Fruit fly (Drosophila melanogaster): ENCODE data around the gene CG11964.

DNA sequence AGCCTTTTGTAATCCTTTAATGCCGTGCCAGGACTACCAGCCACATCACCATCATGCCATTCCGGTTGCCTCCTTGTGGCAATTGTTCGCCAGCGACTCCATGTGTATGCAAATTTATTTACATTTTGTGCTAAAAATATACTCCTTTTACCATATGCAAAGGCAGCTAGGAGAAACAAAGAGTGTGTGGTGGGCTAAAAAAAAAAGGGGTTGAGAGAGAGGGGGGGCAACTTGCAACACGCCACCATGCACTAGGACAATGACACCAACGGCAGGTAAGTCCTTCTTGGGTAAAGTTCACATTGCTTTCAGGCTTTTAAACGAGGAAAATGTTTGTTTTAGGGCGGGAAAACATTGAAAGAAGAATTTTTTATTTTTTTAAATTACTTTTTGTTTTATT is 29.9 kb downstream of the CG11964 start:
- no peak for TF ChIP-seq h (GFP tag; optimal IDR thresholded peaks at IDR 0.05)
- no peak for TF ChIP-seq CrebA (GFP tag; optimal IDR thresholded peaks at IDR 0.05; ENCODE audit: borderline replicate concordance)
- TF ChIP-seq fru (GFP tag; optimal IDR thresholded peaks at IDR 0.05) = no peak
- TF ChIP-seq Hnf4 (GFP tag; optimal IDR thresholded peaks at IDR 0.05) = no peak
- TF ChIP-seq CG32264 (GFP tag; optimal IDR thresholded peaks at IDR 0.05) = no peak
- TF ChIP-seq CG9705 (GFP tag; optimal IDR thresholded peaks at IDR 0.05) = no peak
- TF ChIP-seq sv (GFP tag; optimal IDR thresholded peaks at IDR 0.05) = no peak
- no peak for TF ChIP-seq psq (GFP tag; optimal IDR thresholded peaks at IDR 0.05)
- TF ChIP-seq Myc (optimal IDR thresholded peaks at IDR 0.05) = no peak
- no peak for TF ChIP-seq N (GFP tag; optimal IDR thresholded peaks at IDR 0.05)
